Fruit fly (Drosophila melanogaster) S2 (cell line): Measurements from ENCODE around the gene CG13060.

ENCODE experiments used
- CG8478 ChIP-seq: fragments of >200 bp; optimal IDR thresholded peaks from 2 replicates; lab custom pipeline; 2018
- CTCF ChIP-seq, 2 experiments: fragments of >200 bp; optimal IDR thresholded peaks; 2 replicates each; lab custom pipeline; 2018

The CG13060 gene

DNA sequence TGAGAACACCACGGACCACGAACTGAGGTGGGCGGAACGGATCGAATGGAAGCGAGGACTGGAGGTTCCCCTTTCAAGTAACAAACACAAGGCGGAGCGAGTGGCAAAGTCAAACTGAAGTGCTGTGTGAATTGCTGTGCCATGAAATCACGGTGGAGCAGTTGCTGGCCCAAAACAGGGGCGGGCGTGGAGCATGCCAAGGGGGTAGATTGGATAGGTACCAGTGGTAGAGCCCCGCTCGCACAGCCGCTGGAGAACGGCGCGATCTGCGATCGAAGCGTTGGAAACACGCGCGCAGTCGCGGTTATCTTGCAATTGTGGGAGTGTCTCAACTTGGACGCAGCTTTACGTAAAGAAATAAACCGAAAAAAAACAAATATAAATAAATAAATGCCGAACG is 8.1 kb downstream of the CG13060 start, which contains the start of gene CG13038:
TSS of gene CG13038 (minus strand) at position 118 of the 400 bp plus-strand sequence.
- TF ChIP-seq CG8478 (lab: Kevin White, UChicago) = no peak
- TF ChIP-seq CTCF (optimal IDR thresholded peaks at IDR 0.05; lab: Kevin White, UChicago) = no peak

dm6 chr3L:16328207-16328891 is 8.7 kb downstream of the CG13060 start, which contains the start of gene CG13058:
Gene CG13058, plus strand, starts transcription at chr3L:16328841.
- no peak for TF ChIP-seq CTCF (optimal IDR thresholded peaks at IDR 0.05; lab: Kevin White, UChicago)
- TF ChIP-seq CG8478 (lab: Kevin White, UChicago) = no peak

- TF ChIP-seq CTCF (optimal IDR thresholded peaks at IDR 0.05; lab: Kevin White, UChicago) = no peak
These were observed 9.8 kb downstream of the CG13060 start, which contains the start of gene CG33061 for dm6 chr3L:16329495-16329894. Gene CG33061, plus strand, starts transcription at chr3L:16329795.

dm6 chr3L:16330740-16331139 is 11.1 kb downstream of the CG13060 start, which contains the start of gene CG33060:
Gene CG33060, plus strand, starts transcription at chr3L:16331040.
- TF ChIP-seq CG8478 (lab: Kevin White, UChicago) (no peak), CTCF (optimal IDR thresholded peaks at IDR 0.05; lab: Kevin White, UChicago) (no peak)

DNA sequence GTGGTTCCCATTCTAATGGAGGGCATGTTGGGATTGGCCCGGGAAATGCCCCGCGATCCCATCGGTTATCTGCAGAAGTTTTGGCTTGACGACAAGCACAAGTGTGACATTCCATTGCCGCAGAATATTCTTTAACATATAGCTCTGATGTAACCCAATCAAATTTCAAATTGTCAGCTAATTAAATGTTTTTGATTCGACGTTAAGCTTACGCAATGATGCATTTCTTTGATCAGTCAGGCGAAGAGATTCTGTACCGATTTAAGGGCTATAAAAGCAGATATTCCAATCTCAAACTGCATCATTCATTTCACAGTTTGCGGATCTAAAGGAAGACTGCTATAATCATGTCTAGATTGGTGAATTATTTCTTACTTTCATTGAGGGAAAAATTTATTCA is 12.0 kb downstream of the CG13060 start, which contains the start of gene retinin:
TSS of gene retinin (plus strand) at position 301 of the 400 bp plus-strand sequence.
- no peak for TF ChIP-seq CTCF (optimal IDR thresholded peaks at IDR 0.05; lab: Kevin White, UChicago)
- no peak for TF ChIP-seq CG8478 (lab: Kevin White, UChicago)

dm6 chr3L:16333013-16333412 is 13.4 kb downstream of the CG13060 start, which contains the start of gene CG13056:
Gene CG13056, plus strand, starts transcription at chr3L:16333313.
- no peak for TF ChIP-seq CG8478 (lab: Kevin White, UChicago)
- TF ChIP-seq CTCF (optimal IDR thresholded peaks at IDR 0.05; lab: Kevin White, UChicago) = no peak

dm6 chr3L:16334876-16335275 is 15.2 kb downstream of the CG13060 start:
- TF ChIP-seq CTCF (optimal IDR thresholded peaks at IDR 0.05; lab: Kevin White, UChicago) (no peak), CG8478 (lab: Kevin White, UChicago) (no peak)

dm6 chr3L:16337739-16338138 is 18.1 kb downstream of the CG13060 start:
- TF ChIP-seq CTCF (optimal IDR thresholded peaks at IDR 0.05; lab: Kevin White, UChicago) (no peak), CG8478 (lab: Kevin White, UChicago) (no peak)

dm6 chr3L:16338703-16339102 is 19.0 kb downstream of the CG13060 start, which contains the start of gene CG4998:
Gene CG4998, plus strand, starts transcription at chr3L:16339003.
- TF ChIP-seq CTCF (optimal IDR thresholded peaks at IDR 0.05; lab: Kevin White, UChicago) = no peak
- no peak for TF ChIP-seq CG8478 (lab: Kevin White, UChicago)

- TF ChIP-seq CG8478 (lab: Kevin White, UChicago) = no peak
- no peak for TF ChIP-seq CTCF (optimal IDR thresholded peaks at IDR 0.05; lab: Kevin White, UChicago)
These were observed 19.8 kb downstream of the CG13060 start for dm6 chr3L:16339463-16339862.

DNA sequence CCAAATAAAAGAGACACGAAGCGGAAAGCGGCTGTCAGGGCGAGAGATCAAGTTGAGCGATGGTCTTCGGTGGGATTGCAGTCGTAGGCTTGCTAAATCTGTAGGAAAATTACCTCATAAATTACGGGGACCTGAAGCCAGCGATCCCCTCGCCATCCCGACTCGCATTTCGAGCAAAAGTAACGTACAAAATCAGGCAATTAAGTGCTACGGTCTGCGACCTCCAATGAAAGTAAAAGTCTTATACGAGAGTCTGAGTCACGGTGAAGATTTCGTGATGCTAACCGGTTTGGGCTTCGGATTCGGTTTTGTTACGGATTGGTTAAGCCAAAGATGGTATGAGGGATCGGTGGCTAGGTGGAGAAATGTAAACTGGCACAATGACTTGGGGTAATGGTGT is 20.2 kb downstream of the CG13060 start:
- TF ChIP-seq CG8478 (lab: Kevin White, UChicago) (no peak), CTCF (optimal IDR thresholded peaks at IDR 0.05; lab: Kevin White, UChicago) (no peak)

DNA sequence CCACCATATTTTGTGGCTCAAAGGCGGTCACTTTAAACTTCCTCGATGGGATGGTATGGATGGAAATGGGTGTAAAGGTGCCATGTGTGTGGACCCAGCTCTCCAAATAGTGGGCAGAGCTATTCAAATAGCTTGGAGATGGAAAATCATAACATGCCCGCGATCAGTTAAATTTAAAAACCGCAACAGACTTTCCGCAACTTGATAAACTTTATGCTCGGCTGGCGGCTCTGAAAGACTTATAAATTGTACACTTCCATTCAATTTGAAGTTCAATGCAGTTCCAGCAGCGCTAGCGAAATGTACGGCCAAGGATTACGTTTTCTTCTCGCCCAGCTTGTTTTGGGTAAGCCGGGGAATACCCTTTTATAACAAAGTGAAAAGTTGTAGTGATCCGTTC is 26.4 kb downstream of the CG13060 start, which contains the start of gene CG33257:
TSS of gene CG33257 (plus strand) at position 301 of the 400 bp plus-strand sequence.
- no peak for TF ChIP-seq CTCF (optimal IDR thresholded peaks at IDR 0.05; lab: Kevin White, UChicago)
- TF ChIP-seq CG8478 (lab: Kevin White, UChicago) = no peak

DNA sequence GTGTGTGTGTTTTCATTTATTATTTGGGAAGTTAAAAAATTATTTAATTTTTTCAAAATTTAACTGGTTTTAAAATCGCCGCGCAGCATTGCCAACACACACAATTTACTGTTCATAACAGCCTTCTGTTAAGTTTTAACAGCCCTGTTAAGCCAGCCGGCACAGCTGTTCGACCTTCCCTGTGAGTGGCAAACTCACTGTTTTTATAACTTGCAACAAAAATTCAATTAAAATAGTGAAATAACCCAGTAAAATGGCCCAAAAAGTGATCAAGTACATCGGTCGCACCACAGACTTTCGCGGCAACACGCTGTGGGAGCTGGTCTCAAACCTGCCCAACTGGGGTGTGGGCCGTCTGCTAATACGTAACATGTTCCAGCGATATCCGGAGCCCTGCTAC is 28.3 kb downstream of the CG13060 start, which contains the start of gene mRpS34:
TSS of gene mRpS34 (plus strand) at position 161 of the 400 bp plus-strand sequence.
- TF ChIP-seq CTCF (optimal IDR thresholded peaks at IDR 0.05; lab: Kevin White, UChicago) (no peak), CG8478 (lab: Kevin White, UChicago) (no peak)

- no peak for TF ChIP-seq CG8478 (lab: Kevin White, UChicago)
- TF ChIP-seq CTCF (optimal IDR thresholded peaks at IDR 0.05; lab: Kevin White, UChicago) = no peak
These were observed 30.0 kb downstream of the CG13060 start for dm6 chr3L:16349686-16350085.

DNA sequence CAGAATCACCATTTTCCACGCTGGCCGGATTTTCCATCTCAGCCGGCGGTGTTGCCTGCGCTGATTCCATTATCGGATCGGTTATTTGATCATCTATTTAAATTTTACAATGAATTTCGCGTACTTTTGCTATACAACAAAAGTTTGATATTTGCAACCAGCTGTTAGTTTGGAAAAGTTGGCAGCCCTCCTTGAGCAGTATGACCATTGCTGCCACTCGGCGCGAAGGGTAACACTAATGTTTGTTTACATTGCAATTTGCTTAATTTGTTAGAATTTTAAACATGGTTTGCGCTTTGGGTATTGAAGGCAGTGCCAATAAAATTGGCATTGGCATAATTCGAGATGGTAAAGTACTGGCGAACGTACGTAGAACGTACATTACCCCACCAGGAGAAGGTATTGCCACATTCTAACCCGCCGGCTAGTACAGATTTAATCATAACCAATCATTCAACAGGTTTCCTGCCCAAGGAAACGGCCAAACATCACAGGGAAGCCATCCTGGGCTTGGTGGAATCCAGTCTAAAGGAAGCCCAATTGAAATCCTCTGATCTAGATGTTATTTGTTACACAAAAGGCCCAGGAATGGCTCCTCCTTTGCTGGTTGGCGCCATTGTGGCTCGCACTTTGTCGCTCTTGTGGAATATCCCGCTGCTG is 32.2 kb downstream of the CG13060 start, which contains the start of the genes Golgin104 and Tcs3:
TSS of gene Golgin104 (minus strand) at position 182 of the 660 bp plus-strand sequence.
TSS of gene Tcs3 (plus strand) at position 222 of the 660 bp plus-strand sequence.
- TF ChIP-seq CTCF (optimal IDR thresholded peaks at IDR 0.05; lab: Kevin White, UChicago) (no peak), CG8478 (lab: Kevin White, UChicago) (no peak)
